Fruit fly (Drosophila melanogaster) whole organism, pupa: ENCODE measurements around the gene CG31300.

ENCODE experiments used
- CG10348 ChIP-seq: fragments of 200-800 bp; sonication (Bioruptor generic); IDR thresholded peaks from 2 replicates; pipeline ENCODE4 v1.3.6; 2022; ENCODE audit warnings: missing biosample characterization, missing genetic modification characterization
- CG12605 ChIP-seq: fragments of 200-800 bp; sonication (Bioruptor generic); IDR thresholded peaks from 2 replicates; pipeline ENCODE4 v1.3.6; 2022; ENCODE audit warnings: missing biosample characterization, missing genetic modification characterization
- CG13204 ChIP-seq: fragments of 200-800 bp; sonication (Bioruptor generic); optimal IDR thresholded peaks from 2 replicates; lab custom pipeline; 2018; ENCODE audit warnings: missing biosample characterization, mild to moderate bottlenecking, missing genetic modification characterization, moderate library complexity
- CG14655 ChIP-seq: fragments of 200-800 bp; sonication (Bioruptor generic); optimal IDR thresholded peaks from 3 replicates; lab custom pipeline; 2017; ENCODE audit warnings: mild to moderate bottlenecking, missing biosample characterization, missing genetic modification reagents, missing genetic modification characterization
- CG15710 ChIP-seq: fragments of 200-800 bp; sonication (Bioruptor generic); optimal IDR thresholded peaks from 2 replicates; lab custom pipeline; 2018; ENCODE audit warnings: missing biosample characterization, mild to moderate bottlenecking, missing genetic modification characterization, moderate library complexity
- CG17806 ChIP-seq: fragments of 200-800 bp; sonication (Bioruptor generic); optimal IDR thresholded peaks from 2 replicates; lab custom pipeline; 2018; ENCODE audit warnings: missing biosample characterization, mild to moderate bottlenecking, missing genetic modification characterization, moderate library complexity
- CG32121 ChIP-seq: fragments of 200-800 bp; sonication (Bioruptor generic); IDR thresholded peaks from 2 replicates; pipeline ENCODE4 v1.3.6; 2022; ENCODE audit warnings: missing biosample characterization, missing genetic modification characterization
- CG34367 ChIP-seq: fragments of 200-800 bp; sonication (Bioruptor generic); optimal IDR thresholded peaks from 2 replicates; lab custom pipeline; 2018; ENCODE audit warnings: missing biosample characterization, mild to moderate bottlenecking, missing genetic modification characterization
- CG4496 ChIP-seq: fragments of 200-800 bp; sonication (Bioruptor generic); IDR thresholded peaks from 3 replicates; pipeline ENCODE4 v1.3.6; 2022; ENCODE audit warnings: missing biosample characterization, missing genetic modification characterization
- CG8159 ChIP-seq: fragments of 200-800 bp; sonication (Bioruptor generic); optimal IDR thresholded peaks from 3 replicates; lab custom pipeline; 2018; ENCODE audit warnings: missing biosample characterization, mild to moderate bottlenecking, missing genetic modification characterization, moderate library complexity
- CG8301 ChIP-seq: fragments of 200-800 bp; sonication (Bioruptor generic); optimal IDR thresholded peaks from 2 replicates; lab custom pipeline; 2018; ENCODE audit warnings: missing biosample characterization, mild to moderate bottlenecking, missing genetic modification characterization
- CG9948 ChIP-seq: fragments of 200-800 bp; sonication (Bioruptor generic); optimal IDR thresholded peaks from 2 replicates; lab custom pipeline; 2018; ENCODE audit warnings: missing biosample characterization, mild to moderate bottlenecking, missing genetic modification characterization, moderate library complexity
- D1 ChIP-seq: fragments of 200-800 bp; sonication (Bioruptor generic); optimal IDR thresholded peaks from 2 replicates; lab custom pipeline; 2018; ENCODE audit warnings: missing biosample characterization, mild to moderate bottlenecking, missing genetic modification characterization, moderate library complexity
- EcR ChIP-seq: fragments of 200-800 bp; sonication (Bioruptor generic); optimal IDR thresholded peaks from 3 replicates; lab custom pipeline; 2019; ENCODE audit warnings: missing biosample characterization, missing genetic modification characterization, mild to moderate bottlenecking, moderate library complexity, missing genetic modification reagents
- Ets98B ChIP-seq: fragments of 200-800 bp; sonication (Bioruptor generic); IDR thresholded peaks from 2 replicates; pipeline ENCODE4 v1.3.6; 2022; ENCODE audit warnings: missing biosample characterization, missing genetic modification characterization
- Pif1A ChIP-seq: fragments of 200-800 bp; sonication (Bioruptor generic); optimal IDR thresholded peaks from 3 replicates; lab custom pipeline; 2016; ENCODE audit warnings: missing biosample characterization, missing genetic modification characterization
- Pif1B ChIP-seq: fragments of 200-800 bp; sonication (Bioruptor generic); optimal IDR thresholded peaks from 3 replicates; lab custom pipeline; 2016; ENCODE audit warnings: missing biosample characterization, missing genetic modification characterization
- Snoo ChIP-seq: fragments of 200-800 bp; sonication (Bioruptor generic); optimal IDR thresholded peaks from 3 replicates; lab custom pipeline; 2017; ENCODE audit warnings: missing biosample characterization, mild to moderate bottlenecking, missing genetic modification characterization, inconsistent platforms
- fd96Ca ChIP-seq: fragments of 200-800 bp; sonication (Bioruptor generic); IDR thresholded peaks from 3 replicates; pipeline ENCODE4 v1.3.6; 2022; ENCODE audit warnings: missing biosample characterization, missing genetic modification characterization
- gl ChIP-seq: fragments of 200-800 bp; sonication (Bioruptor generic); optimal IDR thresholded peaks from 2 replicates; lab custom pipeline; 2018; ENCODE audit warnings: missing biosample characterization, mild to moderate bottlenecking, missing genetic modification characterization
- rn ChIP-seq: fragments of 200-800 bp; sonication (Bioruptor generic); IDR thresholded peaks from 2 replicates; pipeline ENCODE4 v1.3.6; 2022; ENCODE audit warnings: missing biosample characterization, missing genetic modification characterization

The CG31300 gene

dm6 chr3R:25241507-25242070 lies 41.8 kb upstream of the CG31300 start, which contains the start of gene CG11854:
Gene CG11854, plus strand, starts transcription at chr3R:25242020.
- TF ChIP-seq D1 (tag; lab: Kevin White, UChicago) (no peak), EcR (peak; percentile 67)

- TF ChIP-seq Pif1A (GFP tag; lab: Kevin White, UChicago) (no peak), Pif1B (GFP tag; lab: Kevin White, UChicago) (no peak), Ets98B (GFP tag; lab: Robert Waterston, UW) (no peak), CG14655 (GFP tag; lab: Kevin White, UChicago) (no peak), EcR (peak; percentile 81), gl (tag; lab: Kevin White, UChicago) (no peak), CG8301 (no peak)
- TF ChIP-seq, all 21 proteins: peak for 1
Measured at dm6 chr3R:25245052-25245813, 38.2 kb upstream of the CG31300 start, which contains the start of gene bam. Gene bam, minus strand, starts transcription at chr3R:25245109.

DNA sequence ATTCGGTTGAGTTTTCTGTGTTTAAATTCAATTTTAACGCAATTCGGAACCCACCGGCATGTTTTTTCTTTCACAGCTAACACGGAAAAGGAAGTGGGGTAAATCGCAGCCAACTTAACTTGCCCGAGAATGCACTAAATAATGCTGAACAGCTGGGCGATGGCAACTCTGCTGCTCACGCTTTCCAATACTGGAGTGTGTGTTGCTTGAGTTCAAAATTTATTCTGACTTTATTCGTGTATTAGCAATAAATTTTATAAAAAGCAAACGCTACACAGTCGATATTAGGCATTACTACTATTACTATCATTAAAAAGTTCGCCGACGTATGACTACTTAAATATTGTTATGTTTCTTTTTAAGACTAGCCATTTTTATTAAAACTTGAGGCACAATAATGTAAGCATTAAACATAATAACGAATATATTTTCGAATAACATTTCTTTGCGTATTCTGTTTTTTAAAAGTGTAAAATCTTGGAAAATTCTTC lies 36.0 kb upstream of the CG31300 start, which contains the start of the genes RpS27 and Nup37:
Gene RpS27, minus strand, starts transcription at position 136 of the 491 bp plus-strand sequence.
Gene Nup37, plus strand, starts transcription at position 280 of the 491 bp plus-strand sequence.
- no peak for TF ChIP-seq CG14655 (GFP tag; lab: Kevin White, UChicago)
- TF ChIP-seq fd96Ca (GFP tag; lab: Robert Waterston, UW), result no peak; the same call in 1 of the 3 replicates
- peak; percentile 86 for TF ChIP-seq Ets98B (GFP tag; lab: Robert Waterston, UW)
- peak; percentile 90 for TF ChIP-seq CG15710 (tag; lab: Kevin White, UChicago)
- peak; percentile 67 for TF ChIP-seq CG9948 (tag; lab: Kevin White, UChicago)
- peak; percentile 67 for TF ChIP-seq CG32121
- peak; percentile 92 for TF ChIP-seq Pif1A (GFP tag; lab: Kevin White, UChicago)
- TF ChIP-seq CG17806, result peak; percentile 71
- peak; percentile 81 for TF ChIP-seq CG8159 (tag; lab: Kevin White, UChicago)
- peak; percentile 97 for TF ChIP-seq CG4496
- no peak for TF ChIP-seq Pif1B (GFP tag; lab: Kevin White, UChicago)
- TF ChIP-seq CG13204 (GFP tag; lab: Kevin White, UChicago), result no peak
- no peak for TF ChIP-seq EcR
- peak; percentile 87 for TF ChIP-seq rn (GFP tag; lab: Robert Waterston, UW)
- TF ChIP-seq gl (tag; lab: Kevin White, UChicago), result peak; percentile 80
- TF ChIP-seq Snoo, result peak; percentile 98
- TF ChIP-seq CG8301, result no peak
- peak; percentile 91 for TF ChIP-seq CG34367 (tag; lab: Kevin White, UChicago)
- TF ChIP-seq D1 (tag; lab: Kevin White, UChicago), result no peak
- peak; percentile 32; the same call in 1 of the 2 replicates for TF ChIP-seq CG10348 (GFP tag; lab: Robert Waterston, UW)
- TF ChIP-seq CG12605, result peak; percentile 89

DNA sequence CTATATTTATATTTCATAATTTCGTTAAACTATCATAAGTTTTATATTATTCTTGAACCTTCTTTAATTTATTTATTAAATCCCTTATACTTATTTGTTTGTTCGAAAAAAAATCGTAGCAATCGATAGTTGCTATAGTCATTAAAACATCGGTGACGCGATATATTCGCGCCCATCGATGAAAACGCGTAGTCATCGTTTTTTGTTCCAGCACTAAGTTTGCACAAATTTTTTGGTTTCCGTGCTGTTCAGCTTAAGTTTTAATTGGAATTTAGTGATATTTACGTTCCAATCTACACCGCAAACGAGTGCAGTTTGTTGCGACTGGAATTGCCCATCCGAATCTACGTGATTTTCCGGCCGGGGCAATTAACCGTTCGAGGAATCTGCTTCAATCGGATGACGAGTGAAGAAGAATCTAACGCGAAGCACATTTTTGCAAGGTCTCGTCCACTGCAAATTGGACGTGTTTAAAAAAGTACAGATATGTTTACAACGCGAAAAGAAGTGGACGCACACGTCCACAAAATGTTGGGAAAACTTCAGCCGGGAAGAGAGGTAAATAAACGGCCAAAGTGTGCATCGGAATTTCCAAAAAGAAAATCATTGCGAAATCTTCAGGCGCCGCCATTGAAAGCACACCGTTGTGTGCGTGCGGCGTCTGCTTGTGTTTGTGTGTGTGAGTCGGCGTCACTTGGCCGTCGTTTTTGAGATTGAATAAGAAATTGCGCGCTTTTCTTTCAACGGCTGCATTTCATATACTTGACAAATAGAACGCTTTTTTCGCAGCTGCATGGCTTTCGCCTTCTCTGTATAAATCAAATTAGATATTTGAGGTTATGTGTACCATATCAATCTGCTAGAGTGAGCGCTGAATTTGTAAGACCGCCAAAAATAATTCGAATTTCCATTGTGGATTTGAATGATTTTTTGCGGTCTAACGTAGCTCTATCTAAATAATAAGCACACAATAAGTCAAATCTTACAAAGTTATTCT lies 34.0 kb upstream of the CG31300 start, which contains the start of gene Nup358:
Gene Nup358, plus strand, starts transcription at position 204 of the 997 bp plus-strand sequence.
- TF ChIP-seq Ets98B (GFP tag; lab: Robert Waterston, UW) (no peak), EcR (no peak), D1 (tag; lab: Kevin White, UChicago) (no peak), CG14655 (GFP tag; lab: Kevin White, UChicago) (no peak), rn (GFP tag; lab: Robert Waterston, UW) (no peak), Snoo (no peak), Pif1B (GFP tag; lab: Kevin White, UChicago) (no peak), CG13204 (GFP tag; lab: Kevin White, UChicago) (no peak), fd96Ca (GFP tag; lab: Robert Waterston, UW) (no peak), Pif1A (GFP tag; lab: Kevin White, UChicago) (no peak), CG9948 (tag; lab: Kevin White, UChicago) (no peak), gl (tag; lab: Kevin White, UChicago) (no peak)
- TF ChIP-seq, all 21 proteins: peak for 0

dm6 chr3R:25258628-25259240 lies 24.7 kb upstream of the CG31300 start, which contains the start of gene CG11857:
Gene CG11857, plus strand, starts transcription at chr3R:25258898.
- TF ChIP-seq CG8159 (tag; lab: Kevin White, UChicago) (peak; percentile 93), Snoo (peak; percentile 95), CG32121 (peak; percentile 97), CG17806 (peak; percentile 93), fd96Ca (GFP tag; lab: Robert Waterston, UW) (peak; percentile 98), CG4496 (peak; percentile 98), Pif1B (GFP tag; lab: Kevin White, UChicago) (no peak), CG14655 (GFP tag; lab: Kevin White, UChicago) (no peak), D1 (tag; lab: Kevin White, UChicago) (no peak), CG13204 (GFP tag; lab: Kevin White, UChicago) (no peak), CG34367 (tag; lab: Kevin White, UChicago) (peak; percentile 92), CG9948 (tag; lab: Kevin White, UChicago) (peak; percentile 93), rn (GFP tag; lab: Robert Waterston, UW) (peak; percentile 96), Pif1A (GFP tag; lab: Kevin White, UChicago) (no peak), EcR (peak; percentile 55), CG10348 (GFP tag; lab: Robert Waterston, UW) (peak; percentile 96), CG15710 (tag; lab: Kevin White, UChicago) (peak; percentile 96), gl (tag; lab: Kevin White, UChicago) (peak; percentile 86), CG12605 (peak; percentile 93), CG8301 (peak; percentile 92), Ets98B (GFP tag; lab: Robert Waterston, UW) (peak; percentile 96)
